Worm (Caenorhabditis elegans) whole organism, young adult: Measurements from ENCODE around the gene Y57E12AL.6.

Experiments used
- ZK185.1 ChIP-seq: sonication (generic microtip); optimal IDR thresholded peaks from 2 replicates; lab custom pipeline; 2016; ENCODE audit warnings: mild to moderate bottlenecking, missing genetic modification characterization, missing compliant biosample characterization; ENCODE audit not compliant: poor library complexity, severe bottlenecking
- dox-1 ChIP-seq: fragments of 200-800 bp; sonication (Bioruptor generic); IDR thresholded peaks from 2 replicates; pipeline ENCODE4 v1.3.6; 2022; ENCODE audit warnings: missing genetic modification reagents, missing genetic modification characterization, missing compliant biosample characterization
- egl-18 ChIP-seq: fragments of 200-800 bp; sonication (Bioruptor generic); IDR thresholded peaks from 2 replicates; pipeline ENCODE4 v1.3.6; 2022; ENCODE audit warnings: missing genetic modification reagents, missing genetic modification characterization, missing compliant biosample characterization
- rcor-1 ChIP-seq: fragments of 200-800 bp; sonication (Bioruptor generic); IDR thresholded peaks from 2 replicates; pipeline ENCODE4 v1.3.6; 2022; ENCODE audit warnings: missing genetic modification reagents, missing genetic modification characterization, missing compliant biosample characterization
- ztf-3 ChIP-seq: fragments of 200-800 bp; sonication (Bioruptor generic); optimal IDR thresholded peaks from 2 replicates; lab custom pipeline; 2018; ENCODE audit warnings: mild to moderate bottlenecking, missing genetic modification characterization, missing compliant biosample characterization

DNA sequence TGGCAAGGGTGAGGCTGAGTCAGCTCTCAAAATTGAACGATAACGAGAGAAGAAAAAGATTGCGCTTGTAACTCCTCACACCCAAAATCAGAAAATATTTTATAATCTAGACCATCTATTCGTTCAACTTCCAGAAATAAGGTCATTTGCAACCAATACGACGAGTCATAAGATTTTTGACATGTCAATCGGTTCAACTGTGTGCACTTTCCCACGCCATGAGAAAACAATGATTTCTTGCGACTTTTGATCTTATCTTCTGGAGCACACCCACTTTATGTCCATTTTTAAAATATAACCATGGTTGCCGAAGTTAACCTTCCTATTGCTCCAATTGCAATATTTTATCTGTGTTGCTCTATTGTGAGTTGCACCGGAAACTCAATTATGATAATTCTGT, 43.2 kb downstream of the Y57E12AL.6 start, which contains the start of gene srsx-32:
- no peak for TF ChIP-seq dox-1 (GFP tag; lab: Robert Waterston, UW)
- no peak for TF ChIP-seq ztf-3 (GFP tag; lab: Kevin White, UChicago)
- TF ChIP-seq ZK185.1 (tag; lab: Kevin White, UChicago): no peak
- no peak for TF ChIP-seq egl-18 (GFP tag; lab: Robert Waterston, UW)
- TF ChIP-seq rcor-1 (GFP tag; lab: Robert Waterston, UW): no peak
